Fruit fly (Drosophila melanogaster): ENCODE measurements around the gene ZIPIC.

ZIPIC gene

DNA sequence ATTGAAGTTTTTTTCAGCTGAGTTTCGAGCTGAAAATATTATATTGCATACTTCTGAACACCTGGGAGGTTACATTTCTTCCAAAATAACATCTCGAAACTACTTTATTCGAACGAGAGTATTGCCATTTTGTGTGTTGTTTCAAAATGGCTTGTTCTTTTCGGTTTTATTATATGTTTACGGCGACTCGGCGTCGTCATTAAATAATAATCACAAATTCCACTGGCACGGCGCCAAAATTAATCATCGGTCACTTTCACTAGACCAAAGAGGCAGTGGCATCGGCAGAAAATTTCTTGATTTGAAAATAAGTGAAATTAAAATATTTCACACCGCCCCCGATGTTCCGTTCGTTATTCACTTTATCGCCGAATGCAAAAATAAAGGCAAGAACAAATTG lies 13.8 kb upstream of the ZIPIC start:
- no peak for TF ChIP-seq br (GFP tag; optimal IDR thresholded peaks at IDR 0.05)
- no peak for TF ChIP-seq dmrt93B (GFP tag; optimal IDR thresholded peaks at IDR 0.05)

DNA sequence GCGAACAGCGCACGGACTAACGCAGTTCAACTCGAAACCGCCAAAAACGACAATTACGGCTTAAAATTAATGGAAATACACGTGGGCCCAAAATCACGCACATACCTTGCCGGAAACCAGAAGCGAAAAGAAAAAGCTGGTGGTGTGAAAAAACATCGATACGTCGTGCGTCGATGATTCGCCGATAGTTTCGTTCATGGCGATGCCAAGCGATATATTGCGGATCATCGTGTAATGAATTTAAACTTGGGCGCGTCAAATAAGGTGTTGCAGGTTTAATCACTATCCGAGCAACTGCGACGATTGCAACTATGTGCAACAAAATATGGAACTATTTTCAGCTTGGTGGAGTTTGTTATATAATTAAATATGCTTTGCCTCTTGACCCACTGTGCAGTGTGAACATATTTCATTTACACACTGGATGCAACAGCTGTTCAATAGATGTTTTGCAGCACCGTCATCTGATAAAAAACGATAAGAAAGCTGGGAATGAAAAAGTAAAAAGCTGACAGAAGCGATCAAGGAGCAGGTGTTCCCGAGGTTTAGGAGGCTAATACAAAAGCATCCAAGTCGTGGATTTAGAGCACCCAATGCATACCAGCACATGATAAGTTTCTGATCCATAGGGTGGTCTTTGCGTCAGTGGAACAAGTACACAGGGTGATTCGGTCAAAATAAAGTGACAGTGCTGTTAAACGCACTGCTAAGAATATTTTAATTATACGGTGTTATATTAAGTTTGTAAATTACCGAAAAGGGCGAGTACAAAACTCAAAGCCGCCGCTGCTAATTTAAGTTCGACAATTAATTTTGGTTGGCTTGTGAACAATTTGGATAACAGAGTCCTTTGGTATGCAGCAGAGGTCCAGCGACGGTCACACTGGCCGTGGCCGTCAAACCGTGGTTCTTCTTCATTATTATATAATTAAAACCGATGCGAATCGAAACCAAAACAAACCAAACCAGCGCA lies 9.6 kb upstream of the ZIPIC start, which contains the start of the genes RpL32 and CG7943:
Gene RpL32 (minus strand): TSS at position 133 of the 973 bp plus-strand sequence.
Gene CG7943 (plus strand): TSS at position 442 of the 973 bp plus-strand sequence.
- TF ChIP-seq sage (GFP tag; optimal IDR thresholded peaks at IDR 0.05): peak; percentile 88
- peak; percentile 84 to 96 for TF ChIP-seq foxo (GFP tag; optimal IDR thresholded peaks at IDR 0.05)
- peak; percentile 83 for TF ChIP-seq psq (GFP tag; optimal IDR thresholded peaks at IDR 0.05)
- TF ChIP-seq Abd-B (GFP tag; optimal IDR thresholded peaks at IDR 0.05): no peak
- no peak for TF ChIP-seq usp (GFP tag; optimal IDR thresholded peaks at IDR 0.05)
- TF ChIP-seq Mio (GFP tag; optimal IDR thresholded peaks at IDR 0.05): peak; percentile 74
- TF ChIP-seq brk (GFP tag; optimal IDR thresholded peaks at IDR 0.05): no peak
- no peak for TF ChIP-seq Rel (GFP tag; optimal IDR thresholded peaks at IDR 0.05)
- peak; percentile 67 for TF ChIP-seq Rel (tag; optimal IDR thresholded peaks at IDR 0.05)
- TF ChIP-seq jim (GFP tag; optimal IDR thresholded peaks at IDR 0.05): peak; percentile 34
- peak; percentile 91 for TF ChIP-seq OdsH (GFP tag; optimal IDR thresholded peaks at IDR 0.05)
- no peak for TF ChIP-seq N (GFP tag; optimal IDR thresholded peaks at IDR 0.05)
- TF ChIP-seq CG9705 (GFP tag; optimal IDR thresholded peaks at IDR 0.05): peak; percentile 96
- no peak for TF ChIP-seq dl (GFP tag; optimal IDR thresholded peaks at IDR 0.05; ENCODE audit: insufficient read depth in 1 of 2, partially characterized antibody in 2 of 2)
- TF ChIP-seq br (GFP tag; optimal IDR thresholded peaks at IDR 0.05): peak; percentile 95
- no peak for TF ChIP-seq Vsx2 (GFP tag; optimal IDR thresholded peaks at IDR 0.05; ENCODE audit: partially characterized antibody)
- no peak for TF ChIP-seq Hr78 (GFP tag; optimal IDR thresholded peaks at IDR 0.05)
- peak; percentile 82 for TF ChIP-seq sv (GFP tag; optimal IDR thresholded peaks at IDR 0.05)
- TF ChIP-seq dmrt93B (GFP tag; optimal IDR thresholded peaks at IDR 0.05): peak; percentile 97
- TF ChIP-seq GATAd (GFP tag; optimal IDR thresholded peaks at IDR 0.05): peak; percentile 90
- no peak for TF ChIP-seq lola (GFP tag; optimal IDR thresholded peaks at IDR 0.05)
- TF ChIP-seq Jra (GFP tag; optimal IDR thresholded peaks at IDR 0.05): peak; percentile 93
- peak; percentile 95 for TF ChIP-seq HLH106 (tag; optimal IDR thresholded peaks at IDR 0.05)
- peak; percentile 96 for TF ChIP-seq fru (GFP tag; optimal IDR thresholded peaks at IDR 0.05)
- peak; percentile 95 for TF ChIP-seq rgr (GFP tag; optimal IDR thresholded peaks at IDR 0.05)
- no peak for TF ChIP-seq CrebA (GFP tag; optimal IDR thresholded peaks at IDR 0.05; ENCODE audit: borderline replicate concordance)
- peak; percentile 92 for TF ChIP-seq Sp1 (GFP tag; optimal IDR thresholded peaks at IDR 0.05)
- peak; percentile 76 for TF ChIP-seq Myc (optimal IDR thresholded peaks at IDR 0.05)
- TF ChIP-seq tai (GFP tag; optimal IDR thresholded peaks at IDR 0.05): no peak
- peak; percentile 95 for TF ChIP-seq Hnf4 (GFP tag; optimal IDR thresholded peaks at IDR 0.05)
- TF ChIP-seq dsf (GFP tag; optimal IDR thresholded peaks at IDR 0.05; ENCODE audit: borderline replicate concordance): peak; percentile 89
- peak; percentile 93 for TF ChIP-seq woc (GFP tag; optimal IDR thresholded peaks at IDR 0.05)
- TF ChIP-seq ey (GFP tag; optimal IDR thresholded peaks at IDR 0.05): peak; percentile 89
- no peak for TF ChIP-seq pan (optimal IDR thresholded peaks at IDR 0.05)
- TF ChIP-seq CG32264 (GFP tag; optimal IDR thresholded peaks at IDR 0.05): peak; percentile 94
- TF ChIP-seq Dif (GFP tag; optimal IDR thresholded peaks at IDR 0.05; ENCODE audit: partially characterized antibody): no peak
- TF ChIP-seq Dfd (GFP tag; optimal IDR thresholded peaks at IDR 0.05): no peak
- TF ChIP-seq Hr83 (GFP tag; optimal IDR thresholded peaks at IDR 0.05; ENCODE audit: poor library complexity, severe bottlenecking): peak; percentile 99
- TF ChIP-seq h (GFP tag; optimal IDR thresholded peaks at IDR 0.05): peak; percentile 97

All from whole organism, wandering third instar larva.